Worm (Caenorhabditis elegans): ENCODE measurements around the gene tsp-21.

DNA sequence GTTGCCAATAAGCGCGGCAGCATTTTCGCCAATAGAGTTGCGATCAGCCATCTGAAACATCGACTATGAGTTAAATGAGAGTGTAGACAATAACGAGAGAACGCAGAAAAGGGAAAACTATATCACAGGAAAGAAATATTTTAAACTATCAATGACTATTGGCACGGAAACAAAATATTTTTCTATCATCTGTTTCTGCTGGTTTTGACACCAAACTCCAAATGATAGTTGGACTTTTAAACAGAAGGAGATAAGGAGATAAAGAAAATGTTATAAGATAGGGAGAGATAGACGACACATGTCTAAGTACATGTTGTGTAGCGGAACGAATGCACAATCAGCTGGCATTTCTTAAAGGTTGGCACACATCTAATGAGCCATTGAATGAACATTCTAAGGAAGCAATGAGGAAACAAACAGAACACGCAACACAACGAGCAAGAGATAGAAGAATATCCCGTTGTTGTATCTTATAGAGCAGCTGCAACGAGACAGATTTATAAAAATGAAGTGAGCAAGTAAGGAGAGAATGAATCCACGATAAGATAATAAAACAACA lies 22.4 kb downstream of the tsp-21 start, which contains the start of gene cysl-1:
- no peak for TF ChIP-seq sma-3 (GFP tag; optimal IDR thresholded peaks at IDR 0.05)
- TF ChIP-seq nhr-77 (tag; optimal IDR thresholded peaks at IDR 0.05), result no peak
- TF ChIP-seq unc-55 (GFP tag; optimal IDR thresholded peaks at IDR 0.05), result no peak
- TF ChIP-seq lin-39 (tag; optimal IDR thresholded peaks at IDR 0.05), result no peak
- TF ChIP-seq ama-1 (optimal IDR thresholded peaks at IDR 0.05), result no peak
- TF ChIP-seq R02D3.7 (tag; optimal IDR thresholded peaks at IDR 0.05), result no peak
- no peak for TF ChIP-seq ceh-82 (tag; optimal IDR thresholded peaks at IDR 0.05)
